Worm (Caenorhabditis elegans) whole organism, L4 larva: ENCODE measurements around the gene C16B8.4.

ENCODE experiments used
- ceh-28 ChIP-seq: fragments of 150-350 bp; optimal IDR thresholded peaks from 2 replicates; lab custom pipeline; 2014; ENCODE audit warnings: missing biosample characterization, missing genetic modification reagents, missing genetic modification characterization
- nhr-11 ChIP-seq: fragments of 150-350 bp; optimal IDR thresholded peaks from 2 replicates; lab custom pipeline; 2014; ENCODE audit warnings: missing biosample characterization, missing genetic modification characterization

ce11 chrX:3990495-3990894 lies 17.1 kb upstream of the C16B8.4 start:
- TF ChIP-seq nhr-11 (peak; percentile 23), ceh-28 (tag; lab: Kevin White, UChicago) (no peak)
